Worm (Caenorhabditis elegans) whole organism, young adult: ENCODE results near the gene sri-24.
"Not testable (repeated sequence)": the region's sequence is repeated elsewhere in the genome, so short reads cannot be mapped to it uniquely, and the experiment has no call there.

Source experiments
- F37B4.10 ChIP-seq: fragments of 200-800 bp; sonication (Bioruptor generic); IDR thresholded peaks from 2 replicates; pipeline ENCODE4 v1.3.6; 2022; ENCODE audit warnings: missing genetic modification characterization, missing compliant biosample characterization
- aptf-2 ChIP-seq: fragments of 200-800 bp; sonication (Bioruptor generic); conservative IDR thresholded peaks from 2 replicates; pipeline ENCODE4 v1.3.6; 2022; ENCODE audit warnings: missing genetic modification reagents, missing genetic modification characterization, missing compliant biosample characterization
- dox-1 ChIP-seq: fragments of 200-800 bp; sonication (Bioruptor generic); IDR thresholded peaks from 2 replicates; pipeline ENCODE4 v1.3.6; 2022; ENCODE audit warnings: missing genetic modification reagents, missing genetic modification characterization, missing compliant biosample characterization
- ets-4 ChIP-seq: fragments of 200-800 bp; sonication (Bioruptor generic); optimal IDR thresholded peaks from 2 replicates; lab custom pipeline; 2018; ENCODE audit warnings: mild to moderate bottlenecking, missing genetic modification characterization, missing compliant biosample characterization
- hmg-20 ChIP-seq: fragments of 200-800 bp; sonication (Bioruptor generic); IDR thresholded peaks from 2 replicates; pipeline ENCODE4 v1.3.6; 2022; ENCODE audit warnings: missing genetic modification reagents, missing genetic modification characterization, missing compliant biosample characterization
- mxl-1 ChIP-seq: sonication (generic microtip); optimal IDR thresholded peaks from 2 replicates; lab custom pipeline; 2016; ENCODE audit warnings: missing genetic modification characterization, missing compliant biosample characterization
- nfya-1 ChIP-seq: sonication (generic microtip); optimal IDR thresholded peaks from 2 replicates; lab custom pipeline; 2017; ENCODE audit warnings: antibody characterized with exemption, missing compliant biosample characterization, missing genetic modification characterization, borderline replicate concordance; ENCODE audit not compliant: insufficient read depth
- nhr-90 ChIP-seq: sonication (generic microtip); optimal IDR thresholded peaks from 2 replicates; lab custom pipeline; 2016; ENCODE audit warnings: missing genotype, mild to moderate bottlenecking, missing genetic modification characterization, missing compliant biosample characterization
- snpc-4 ChIP-seq, 5 experiments: fragments of 150-350 bp in 1 of 5; sonication (generic microtip) in 4 of 5; optimal IDR thresholded peaks; 2 replicates each; lab custom pipeline; 2014 to 2018; ENCODE audit warnings: missing genetic modification characterization in 5 of 5, missing biosample characterization in 3 of 5, antibody characterized with exemption in 2 of 5, mild to moderate bottlenecking in 2 of 5, missing compliant biosample characterization in 2 of 5, missing genotype in 2 of 5, moderate library complexity in 2 of 5, missing genetic modification reagents in 1 of 5
- unc-62 ChIP-seq: fragments of 150-350 bp; optimal IDR thresholded peaks from 2 replicates; lab custom pipeline; 2014; ENCODE audit warnings: missing biosample characterization, missing genetic modification reagents, missing genetic modification characterization
- ztf-26 ChIP-seq: sonication (generic microtip); optimal IDR thresholded peaks from 2 replicates; lab custom pipeline; 2017; ENCODE audit warnings: missing genetic modification characterization, missing compliant biosample characterization

DNA sequence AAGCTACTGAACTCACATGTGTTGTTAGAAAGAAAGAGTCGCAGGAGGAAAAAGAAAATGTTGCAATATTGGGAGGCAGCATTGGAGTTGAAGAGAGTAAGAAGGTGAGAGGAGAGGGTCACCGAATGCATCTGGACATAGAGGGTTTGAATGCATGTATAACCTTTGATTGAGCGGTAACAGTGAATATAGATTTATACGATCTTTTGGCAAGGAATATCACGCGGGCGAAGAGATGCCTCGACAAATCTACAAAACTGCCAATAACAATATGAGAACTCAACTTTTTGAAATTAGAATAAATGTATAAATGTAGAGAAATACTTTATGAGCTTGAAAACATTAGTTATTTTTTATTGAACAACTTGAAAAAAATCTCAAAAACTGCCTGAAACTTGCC lies 50.4 kb downstream of the sri-24 start, which contains the start of gene M01B2.10:
- TF ChIP-seq ztf-26 (tag; lab: Kevin White, UChicago); dox-1 (GFP tag; lab: Robert Waterston, UW); unc-62 (GFP tag; lab: Kevin White, UChicago); hmg-20 (GFP tag; lab: Robert Waterston, UW); aptf-2; nhr-90 (tag; lab: Kevin White, UChicago); mxl-1; ets-4 (GFP tag; lab: Kevin White, UChicago); nfya-1 (tag; lab: Kevin White, UChicago); snpc-4 (GFP tag; optimal IDR thresholded peaks at IDR 0.05; lab: Kevin White, UChicago); snpc-4 (tag; optimal IDR thresholded peaks at IDR 0.05; lab: Kevin White, UChicago); F37B4.10 (GFP tag; lab: Robert Waterston, UW): not testable (repeated sequence)
